Worm (Caenorhabditis elegans): ENCODE results near the gene F22B3.8.

The F22B3.8 gene

DNA sequence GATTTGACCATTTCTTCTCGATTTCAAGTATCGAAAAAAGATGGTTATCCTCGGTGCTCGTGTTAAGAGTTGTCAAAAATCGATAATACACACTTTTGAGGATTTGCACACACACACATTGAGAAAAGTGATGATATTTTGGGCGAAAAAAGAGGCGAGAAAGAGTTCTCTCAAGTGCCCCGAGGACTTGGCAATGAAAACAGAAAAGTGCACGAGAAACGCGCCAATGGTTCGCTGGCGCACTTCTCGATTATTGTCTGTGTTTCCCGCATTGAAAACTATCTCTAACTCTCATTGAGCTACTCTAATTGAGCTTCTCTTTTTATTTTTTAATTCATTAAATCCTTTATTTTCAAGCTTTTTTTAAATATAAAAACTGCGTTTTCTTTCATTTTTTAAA is 9.0 kb upstream of the F22B3.8 start:
- TF ChIP-seq mcd-1 (GFP tag; IDR thresholded peaks at IDR 0.05) (peak; percentile 69), sea-2 (GFP tag; IDR thresholded peaks at IDR 0.05) (no peak), snpc-4 (GFP tag; optimal IDR thresholded peaks at IDR 0.05) (peak; percentile 4), snpc-4 (tag; optimal IDR thresholded peaks at IDR 0.05) (peak in 1 of 4 experiments; percentile 7), F10E7.11 (tag; optimal IDR thresholded peaks at IDR 0.05) (no peak), lsl-1 (GFP tag; optimal IDR thresholded peaks at IDR 0.05) (peak; percentile 21), lin-54 (GFP tag; optimal IDR thresholded peaks at IDR 0.05) (peak; percentile 43), nfya-2 (GFP tag; IDR thresholded peaks at IDR 0.05) (no peak), hsf-1 (GFP tag; IDR thresholded peaks at IDR 0.05) (no peak), rec-8 (tag; optimal IDR thresholded peaks at IDR 0.05) (no peak), pbrm-1 (GFP tag; IDR thresholded peaks at IDR 0.05) (peak; percentile 72; the same call in 1 of the 2 replicates), dpl-1 (GFP tag; optimal IDR thresholded peaks at IDR 0.05) (peak; percentile 32), ceh-27 (GFP tag; optimal IDR thresholded peaks at IDR 0.05) (peak; percentile 65), ekl-4 (GFP tag; IDR thresholded peaks at IDR 0.05) (0 out of 2 replicates have a peak, but pooled peaks have one; percentile 44), B0019.2 (GFP tag; conservative IDR thresholded peaks at IDR 0.05) (0 out of 2 replicates have a peak, but pooled peaks have one; percentile 35), pha-4 (tag; optimal IDR thresholded peaks at IDR 0.05) (peak; percentile 1), D2030.7 (GFP tag; IDR thresholded peaks at IDR 0.05) (no peak), attf-5 (GFP tag; optimal IDR thresholded peaks at IDR 0.05) (peak; percentile 37), aptf-2 (GFP tag; conservative IDR thresholded peaks at IDR 0.05) (no peak), ztf-18 (tag; optimal IDR thresholded peaks at IDR 0.05) (peak; percentile 93), let-607 (tag; optimal IDR thresholded peaks at IDR 0.05) (no peak), K12H6.12 (tag; optimal IDR thresholded peaks at IDR 0.05) (no peak), ztf-28 (GFP tag; IDR thresholded peaks at IDR 0.05) (no peak), rcor-1 (GFP tag; IDR thresholded peaks at IDR 0.05) (0 out of 2 replicates have a peak, but pooled peaks have one; percentile 27), F49E8.2 (tag; optimal IDR thresholded peaks at IDR 0.05; ENCODE audit: insufficient read depth) (peak; percentile 34), lin-40 (tag; optimal IDR thresholded peaks at IDR 0.05) (peak; percentile 59), egl-44 (GFP tag; IDR thresholded peaks at IDR 0.05) (no peak), attf-3 (GFP tag; conservative IDR thresholded peaks at IDR 0.05) (no peak), F55B11.4 (tag; optimal IDR thresholded peaks at IDR 0.05; ENCODE audit: borderline replicate concordance, insufficient read depth) (no peak), ets-4 (GFP tag; optimal IDR thresholded peaks at IDR 0.05) (no peak), athp-1 (tag; optimal IDR thresholded peaks at IDR 0.05) (no peak), snpc-3.4 (tag; optimal IDR thresholded peaks at IDR 0.05) (no peak), C17E4.6 (GFP tag; IDR thresholded peaks at IDR 0.05) (no peak), hmg-1.2 (GFP tag; IDR thresholded peaks at IDR 0.05) (peak; percentile 32; the same call in 1 of the 2 replicates), madf-10 (tag; optimal IDR thresholded peaks at IDR 0.05) (no peak), madf-3 (GFP tag; IDR thresholded peaks at IDR 0.05) (no peak)

DNA sequence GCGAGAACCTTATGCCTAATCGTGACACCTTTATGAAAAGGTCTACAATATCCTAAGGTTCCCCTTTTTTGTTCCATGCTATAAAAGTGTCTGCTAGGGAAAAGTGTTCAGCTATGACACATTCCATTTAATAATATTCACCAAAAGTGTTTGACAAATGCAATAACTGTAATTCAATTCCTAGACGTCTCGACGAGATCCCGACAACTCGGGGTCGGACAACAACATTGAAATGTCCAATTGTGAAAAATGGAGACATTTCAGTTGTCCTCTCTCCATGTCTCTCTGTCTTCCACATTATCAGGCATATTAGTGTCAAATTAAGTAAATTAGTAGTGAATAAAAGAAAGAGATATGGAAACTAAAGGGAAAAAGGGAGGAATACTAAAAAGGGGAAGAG is 6.7 kb upstream of the F22B3.8 start:
- TF ChIP-seq nhr-90 (tag; optimal IDR thresholded peaks at IDR 0.05), result no peak
- TF ChIP-seq K11D2.4 (GFP tag; IDR thresholded peaks at IDR 0.05), result no peak
- no peak for TF ChIP-seq Y95B8A.8 (GFP tag; IDR thresholded peaks at IDR 0.05)
- TF ChIP-seq Y56A3A.18 (GFP tag; IDR thresholded peaks at IDR 0.05), result no peak
- TF ChIP-seq ceh-27 (GFP tag; optimal IDR thresholded peaks at IDR 0.05), result no peak
- no peak for TF ChIP-seq T26A5.8 (tag; optimal IDR thresholded peaks at IDR 0.05)
- no peak for TF ChIP-seq lsy-27 (tag; optimal IDR thresholded peaks at IDR 0.05; ENCODE audit: borderline replicate concordance, insufficient read depth)
- no peak for TF ChIP-seq lin-40 (tag; optimal IDR thresholded peaks at IDR 0.05)
- no peak for TF ChIP-seq madf-10 (tag; optimal IDR thresholded peaks at IDR 0.05)
- no peak for TF ChIP-seq tlf-1 (GFP tag; optimal IDR thresholded peaks at IDR 0.05)
- TF ChIP-seq F52B5.7 (tag; optimal IDR thresholded peaks at IDR 0.05), result no peak
- no peak for TF ChIP-seq F10E7.11 (tag; optimal IDR thresholded peaks at IDR 0.05)
- TF ChIP-seq ztf-6 (GFP tag; IDR thresholded peaks at IDR 0.05), result no peak
- no peak for TF ChIP-seq ceh-100 (GFP tag; IDR thresholded peaks at IDR 0.05)
- no peak for TF ChIP-seq Y53G8AR.9 (GFP tag; conservative IDR thresholded peaks at IDR 0.05)
- TF ChIP-seq unc-130 (GFP tag; optimal IDR thresholded peaks at IDR 0.05), result no peak
